Fruit fly (Drosophila melanogaster) whole organism, embryonic: ENCODE data around the gene Gr63a.

Experiments used
- CG10209 ChIP-seq: fragments of 200-800 bp; sonication (Bioruptor generic); optimal IDR thresholded peaks from 3 replicates; lab custom pipeline; 2017; ENCODE audit warnings: missing biosample characterization, mild to moderate bottlenecking, missing genetic modification characterization, missing genetic modification reagents
- CG1233 ChIP-seq: fragments of 200-800 bp; sonication (Bioruptor generic); optimal IDR thresholded peaks from 4 replicates; lab custom pipeline; 2018; ENCODE audit warnings: missing biosample characterization, mild to moderate bottlenecking, missing genetic modification characterization
- CG12391 ChIP-seq: fragments of 200-800 bp; sonication (Bioruptor generic); optimal IDR thresholded peaks from 3 replicates; lab custom pipeline; 2018; ENCODE audit warnings: missing biosample characterization, mild to moderate bottlenecking, missing genetic modification characterization, moderate library complexity
- CG12769 ChIP-seq: fragments of 200-800 bp; sonication (Bioruptor generic); optimal IDR thresholded peaks from 2 replicates; lab custom pipeline; 2019; ENCODE audit warnings: missing biosample characterization, mild to moderate bottlenecking, missing genetic modification characterization, moderate library complexity
- CG13287 ChIP-seq: fragments of 200-800 bp; sonication (Bioruptor generic); IDR thresholded peaks from 2 replicates; pipeline ENCODE4 v1.3.6; 2022; ENCODE audit warnings: missing biosample characterization, missing genetic modification characterization; ENCODE audit not compliant: partially characterized antibody
- CG15269 ChIP-seq: fragments of 200-800 bp; sonication (Bioruptor generic); optimal IDR thresholded peaks from 2 replicates; lab custom pipeline; 2018; ENCODE audit warnings: missing biosample characterization, mild to moderate bottlenecking, missing genetic modification characterization, moderate library complexity
- CG18476 ChIP-seq: fragments of 200-800 bp; sonication (Bioruptor generic); optimal IDR thresholded peaks from 2 replicates; lab custom pipeline; 2016; ENCODE audit warnings: missing biosample characterization, mild to moderate bottlenecking, missing genetic modification characterization
- CG2129 ChIP-seq: fragments of 200-800 bp; sonication (Bioruptor generic); IDR thresholded peaks from 2 replicates; pipeline ENCODE4 v1.3.6; 2022; ENCODE audit warnings: missing biosample characterization, missing genetic modification characterization; ENCODE audit not compliant: partially characterized antibody
- CG2678 ChIP-seq: fragments of 200-800 bp; sonication (Bioruptor generic); optimal IDR thresholded peaks from 3 replicates; lab custom pipeline; 2019; ENCODE audit warnings: missing biosample characterization, mild to moderate bottlenecking, missing genetic modification characterization, moderate library complexity
- CG31441 ChIP-seq: fragments of 200-800 bp; sonication (Bioruptor generic); IDR thresholded peaks from 2 replicates; pipeline ENCODE4 v1.3.6; 2022; ENCODE audit warnings: missing biosample characterization, missing genetic modification characterization
- CG32772 ChIP-seq: fragments of 200-800 bp; sonication (Bioruptor generic); IDR thresholded peaks from 2 replicates; pipeline ENCODE4 v1.3.6; 2022; ENCODE audit warnings: missing biosample characterization, missing genetic modification characterization
- CG34422 ChIP-seq: fragments of 200-800 bp; sonication (Bioruptor generic); IDR thresholded peaks from 3 replicates; pipeline ENCODE4 v1.3.6; 2022; ENCODE audit warnings: missing biosample characterization, missing genetic modification characterization
- CG3995 ChIP-seq: fragments of 200-800 bp; sonication (Bioruptor generic); optimal IDR thresholded peaks from 3 replicates; lab custom pipeline; 2016; ENCODE audit warnings: missing biosample characterization, missing genetic modification characterization
- CG4854 ChIP-seq: fragments of 200-800 bp; sonication (Bioruptor generic); optimal IDR thresholded peaks from 2 replicates; lab custom pipeline; 2016; ENCODE audit warnings: missing biosample characterization, missing genetic modification characterization, inconsistent platforms
- CG6683 ChIP-seq: fragments of 200-800 bp; sonication (Bioruptor generic); optimal IDR thresholded peaks from 2 replicates; lab custom pipeline; 2017; ENCODE audit warnings: missing biosample characterization, mild to moderate bottlenecking, missing genetic modification characterization, missing genetic modification reagents
- CG7372 ChIP-seq: fragments of 200-800 bp; sonication (Bioruptor generic); IDR thresholded peaks from 2 replicates; pipeline ENCODE4 v1.3.6; 2022; ENCODE audit warnings: missing biosample characterization, missing genetic modification characterization
- CG7556 ChIP-seq: fragments of 200-800 bp; sonication (Bioruptor generic); optimal IDR thresholded peaks from 2 replicates; lab custom pipeline; 2017; ENCODE audit warnings: missing biosample characterization, mild to moderate bottlenecking, missing genetic modification characterization
- CG8281 ChIP-seq: fragments of 200-800 bp; sonication (Bioruptor generic); optimal IDR thresholded peaks from 2 replicates; lab custom pipeline; 2018; ENCODE audit warnings: missing biosample characterization, mild to moderate bottlenecking, missing genetic modification characterization, moderate library complexity
- CG9727 ChIP-seq: fragments of 200-800 bp; sonication (Bioruptor generic); optimal IDR thresholded peaks from 3 replicates; lab custom pipeline; 2017; ENCODE audit warnings: missing biosample characterization, mild to moderate bottlenecking, missing genetic modification characterization
- D19A ChIP-seq: fragments of 200-800 bp; optimal IDR thresholded peaks from 3 replicates; lab custom pipeline; 2019; ENCODE audit warnings: missing biosample characterization, mild to moderate bottlenecking, missing genetic modification characterization, moderate library complexity
- Doc3 ChIP-seq: fragments of 200-800 bp; sonication (Bioruptor generic); IDR thresholded peaks from 3 replicates; pipeline ENCODE4 v1.3.6; 2022; ENCODE audit warnings: missing biosample characterization, missing genetic modification characterization; ENCODE audit not compliant: partially characterized antibody
- Drgx ChIP-seq: fragments of 200-800 bp; sonication (Bioruptor generic); IDR thresholded peaks from 2 replicates; pipeline ENCODE4 v1.3.6; 2022; ENCODE audit warnings: missing biosample characterization, missing genetic modification characterization
- ERR ChIP-seq: fragments of 200-800 bp; sonication (Bioruptor generic); optimal IDR thresholded peaks from 2 replicates; lab custom pipeline; 2016; ENCODE audit warnings: missing biosample characterization, missing genetic modification characterization
- Fer3 ChIP-seq: fragments of 200-800 bp; sonication (Bioruptor generic); optimal IDR thresholded peaks from 2 replicates; lab custom pipeline; 2018; ENCODE audit warnings: missing biosample characterization, mild to moderate bottlenecking, missing genetic modification characterization, moderate library complexity
- Hr78 ChIP-seq, 2 experiments: fragments of 200-800 bp in 1 of 2; fragments of >200 bp in 1 of 2; sonication (Bioruptor generic) in 1 of 2; optimal IDR thresholded peaks; 2 replicates each; lab custom pipeline; 2017 to 2019; ENCODE audit warnings: missing biosample characterization in 2 of 2, missing genetic modification characterization in 2 of 2, mild to moderate bottlenecking in 1 of 2, moderate library complexity in 1 of 2
- Mad ChIP-seq: fragments of 200-800 bp; sonication (Bioruptor generic); optimal IDR thresholded peaks from 2 replicates; lab custom pipeline; 2016; ENCODE audit warnings: missing biosample characterization, missing genetic modification characterization
- Med ChIP-seq: fragments of 200-800 bp; sonication (Bioruptor generic); peaks from one replicate; lab custom pipeline; 2016; ENCODE audit warnings: missing biosample characterization, missing genetic modification characterization, mild to moderate bottlenecking, inconsistent platforms, moderate library complexity
- Pdp1 ChIP-seq, 2 experiments: fragments of 200-800 bp; sonication (Bioruptor generic); optimal IDR thresholded peaks; 3 replicates each; lab custom pipeline; 2016; ENCODE audit warnings: missing biosample characterization in 2 of 2, missing genetic modification characterization in 2 of 2, mild to moderate bottlenecking in 1 of 2, moderate library complexity in 1 of 2
- Six4 ChIP-seq: fragments of 200-800 bp; sonication (Bioruptor generic); optimal IDR thresholded peaks from 2 replicates; lab custom pipeline; 2016; ENCODE audit warnings: missing biosample characterization, missing genetic modification characterization
- Trl ChIP-seq, 3 experiments: fragments of >200 bp in 2 of 3; fragments of 200-800 bp in 1 of 3; sonication (Bioruptor generic) in 1 of 3; optimal IDR thresholded peaks; 2 replicates in 1 of 3; 3 replicates in 2 of 3; lab custom pipeline; 2016 to 2017; ENCODE audit warnings: missing biosample characterization in 1 of 3, missing genetic modification characterization in 1 of 3
- bsh ChIP-seq, 2 experiments: fragments of 200-800 bp; sonication (Bioruptor generic); optimal IDR thresholded peaks; 2 replicates each; lab custom pipeline; 2017 to 2018; ENCODE audit warnings: mild to moderate bottlenecking in 2 of 2, missing biosample characterization in 2 of 2, missing genetic modification characterization in 2 of 2, moderate library complexity in 1 of 2
- danr ChIP-seq: fragments of 200-800 bp; sonication (Bioruptor generic); IDR thresholded peaks from 2 replicates; pipeline ENCODE4 v1.3.6; 2022; ENCODE audit warnings: missing biosample characterization, missing genetic modification characterization
- fd96Cb ChIP-seq: fragments of 200-800 bp; sonication (Bioruptor generic); optimal IDR thresholded peaks from 2 replicates; lab custom pipeline; 2018; ENCODE audit warnings: missing biosample characterization, mild to moderate bottlenecking, missing genetic modification characterization, moderate library complexity
- gfzf ChIP-seq: fragments of 200-800 bp; sonication (Bioruptor generic); optimal IDR thresholded peaks from 2 replicates; lab custom pipeline; 2016; ENCODE audit warnings: missing biosample characterization, mild to moderate bottlenecking, missing genetic modification characterization, moderate library complexity
- lola ChIP-seq, 3 experiments: fragments of >200 bp in 2 of 3; fragments of 200-800 bp in 1 of 3; sonication (Bioruptor generic) in 1 of 3; optimal IDR thresholded peaks; 2 replicates each; lab custom pipeline; 2017 to 2019; ENCODE audit warnings: missing biosample characterization in 3 of 3, missing genetic modification characterization in 3 of 3, mild to moderate bottlenecking in 1 of 3, moderate library complexity in 1 of 3
- nau ChIP-seq: fragments of 200-800 bp; sonication (Bioruptor generic); optimal IDR thresholded peaks from 3 replicates; lab custom pipeline; 2017; ENCODE audit warnings: missing biosample characterization, mild to moderate bottlenecking, missing genetic modification characterization, missing genetic modification reagents
- odd ChIP-seq: fragments of 200-800 bp; sonication (Bioruptor generic); optimal IDR thresholded peaks from 2 replicates; lab custom pipeline; 2017; ENCODE audit warnings: missing biosample characterization, mild to moderate bottlenecking, missing genetic modification characterization
- pb ChIP-seq: fragments of 200-800 bp; sonication (Bioruptor generic); optimal IDR thresholded peaks from 3 replicates; lab custom pipeline; 2016; ENCODE audit warnings: missing biosample characterization, missing genetic modification characterization
- prd ChIP-seq, 3 experiments: fragments of >200 bp in 2 of 3; fragments of 200-800 bp in 1 of 3; sonication (Bioruptor generic) in 1 of 3; optimal IDR thresholded peaks in 2 of 3; IDR thresholded peaks in 1 of 3; 2 replicates in 2 of 3; 3 replicates in 1 of 3; pipeline versions ENCODE4 v1.3.6 to Lab custom; 2017 to 2022; ENCODE audit warnings: missing biosample characterization in 1 of 3, missing genetic modification characterization in 1 of 3
- sens ChIP-seq: fragments of 200-800 bp; sonication (Bioruptor generic); peaks from one replicate; lab custom pipeline; 2016; ENCODE audit warnings: missing biosample characterization, missing genetic modification characterization
- slbo ChIP-seq: fragments of 200-800 bp; sonication (Bioruptor generic); IDR thresholded peaks from 2 replicates; pipeline ENCODE4 v1.3.6; 2022; ENCODE audit warnings: missing biosample characterization, missing genetic modification characterization
- slou ChIP-seq: fragments of 200-800 bp; sonication (Bioruptor generic); optimal IDR thresholded peaks from 3 replicates; lab custom pipeline; 2016; ENCODE audit warnings: missing biosample characterization, missing genetic modification characterization
- sob ChIP-seq: fragments of 200-800 bp; sonication (Bioruptor generic); IDR thresholded peaks from 2 replicates; pipeline ENCODE4 v1.3.6; 2022; ENCODE audit warnings: missing biosample characterization, missing genetic modification characterization
- sug ChIP-seq: fragments of 200-800 bp; optimal IDR thresholded peaks from 2 replicates; lab custom pipeline; 2019; ENCODE audit warnings: missing biosample characterization, mild to moderate bottlenecking, missing genetic modification characterization, moderate library complexity
- zfh1 ChIP-seq: fragments of 200-800 bp; sonication (Bioruptor generic); IDR thresholded peaks from 3 replicates; pipeline ENCODE4 v1.3.6; 2022; ENCODE audit warnings: missing biosample characterization, missing genetic modification characterization

Gr63a gene

DNA sequence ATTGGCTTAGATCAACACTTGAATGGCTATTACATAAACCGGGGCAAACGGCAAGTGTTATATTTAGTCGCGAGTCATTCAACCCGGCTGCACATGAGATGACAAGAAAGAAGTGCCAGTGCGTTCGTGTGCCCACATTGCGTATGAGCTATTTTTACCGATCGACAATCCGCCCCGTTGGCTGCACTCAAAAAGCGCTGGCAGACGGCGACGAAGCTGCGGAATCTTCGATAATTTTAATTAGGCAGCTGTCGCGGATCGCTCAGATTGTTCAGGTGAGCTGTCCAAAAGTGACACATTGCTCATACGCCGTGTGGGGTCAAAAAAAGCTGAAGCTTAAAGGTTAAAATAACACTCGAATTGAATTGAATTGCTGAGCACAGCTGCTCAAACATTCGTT, 37.7 kb upstream of the Gr63a start:
- TF ChIP-seq bsh (GFP tag; optimal IDR thresholded peaks at IDR 0.05; lab: Kevin White, UChicago), result no peak
- TF ChIP-seq CG9727 (GFP tag; lab: Kevin White, UChicago), result no peak
- no peak for TF ChIP-seq CG1233
- TF ChIP-seq Hr78 (GFP tag; optimal IDR thresholded peaks at IDR 0.05; lab: Kevin White, UChicago), result peak in 1 of 2 experiments; percentile 27
- peak; percentile 70 for TF ChIP-seq sens (GFP tag; lab: Kevin White, UChicago)
- peak in 1 of 2 experiments; percentile 58 for TF ChIP-seq Pdp1 (GFP tag; optimal IDR thresholded peaks at IDR 0.05; lab: Kevin White, UChicago)
- peak; percentile 82 for TF ChIP-seq nau (GFP tag; lab: Kevin White, UChicago)
- TF ChIP-seq prd (optimal IDR thresholded peaks at IDR 0.05; lab: Kevin White, UChicago), result no peak
- peak; percentile 15; the same call in 1 of the 3 replicates for TF ChIP-seq prd (GFP tag; IDR thresholded peaks at IDR 0.05; lab: Robert Waterston, UW)
- TF ChIP-seq CG7372 (GFP tag; lab: Robert Waterston, UW), result peak; percentile 77

DNA sequence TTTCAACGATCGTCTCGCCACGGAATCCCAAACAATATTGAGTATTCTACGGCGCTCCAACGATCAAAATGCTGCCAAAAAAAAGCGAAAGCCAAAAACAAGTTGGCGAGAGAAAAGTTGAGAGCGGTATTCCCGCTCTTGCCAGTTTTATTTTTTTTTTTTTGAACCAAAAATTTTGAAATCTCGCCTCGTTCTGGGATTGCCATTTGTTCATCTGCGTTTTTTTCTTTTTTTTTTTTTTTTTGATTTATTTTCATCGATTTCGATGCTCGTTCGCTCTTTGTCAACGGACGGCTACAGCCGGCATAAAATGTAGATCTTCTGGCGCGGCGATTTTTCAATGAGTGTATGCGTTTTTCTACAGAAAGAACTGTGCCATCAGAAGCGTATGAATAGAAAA, 37.2 kb upstream of the Gr63a start:
- 0 out of 2 replicates have a peak, but pooled peaks have one; percentile 12 for TF ChIP-seq slbo (GFP tag; lab: Robert Waterston, UW)
- peak; percentile 79 for TF ChIP-seq Drgx (GFP tag; lab: Robert Waterston, UW)
- TF ChIP-seq pb (GFP tag; lab: Kevin White, UChicago), result no peak
- no peak for TF ChIP-seq gfzf (GFP tag; lab: Kevin White, UChicago)
- no peak for TF ChIP-seq Mad (GFP tag; lab: Kevin White, UChicago)
- TF ChIP-seq CG32772 (GFP tag; lab: Robert Waterston, UW), result 0 out of 2 replicates have a peak, but pooled peaks have one; percentile 24
- no peak for TF ChIP-seq CG4854 (GFP tag; lab: Kevin White, UChicago)
- TF ChIP-seq CG12391 (tag; lab: Kevin White, UChicago), result no peak
- peak; percentile 47 for TF ChIP-seq Med (GFP tag; lab: Kevin White, UChicago)
- no peak for TF ChIP-seq CG31441
- peak in 1 of 2 experiments; percentile 31 for TF ChIP-seq Trl (optimal IDR thresholded peaks at IDR 0.05; lab: Kevin White, UChicago)
- no peak for TF ChIP-seq Trl (GFP tag; optimal IDR thresholded peaks at IDR 0.05; lab: Kevin White, UChicago)
- TF ChIP-seq lola (GFP tag; optimal IDR thresholded peaks at IDR 0.05; lab: Kevin White, UChicago), result no peak
- no peak for TF ChIP-seq danr (GFP tag; lab: Robert Waterston, UW)
- no peak for TF ChIP-seq zfh1 (GFP tag; lab: Robert Waterston, UW)

dm6 chr3L:3932742-3933289, 36.4 kb upstream of the Gr63a start:
- TF ChIP-seq CG3995, result no peak
- TF ChIP-seq odd (GFP tag; lab: Kevin White, UChicago), result peak; percentile 23
- no peak for TF ChIP-seq CG8281
- no peak for TF ChIP-seq ERR
- no peak for TF ChIP-seq Six4 (GFP tag; lab: Kevin White, UChicago)
- TF ChIP-seq CG15269 (tag; lab: Kevin White, UChicago), result peak; percentile 60
- peak; percentile 71 for TF ChIP-seq Fer3
- TF ChIP-seq CG34422, result no peak
- TF ChIP-seq sug (tag; lab: Kevin White, UChicago), result peak; percentile 19
- TF ChIP-seq CG7556 (GFP tag; lab: Kevin White, UChicago), result peak; percentile 38
- no peak for TF ChIP-seq CG13287 (GFP tag; lab: Robert Waterston, UW)
- TF ChIP-seq CG10209, result peak; percentile 45
- peak; percentile 36; the same call in 1 of the 2 replicates for TF ChIP-seq sob (GFP tag; lab: Robert Waterston, UW)
- TF ChIP-seq slou, result no peak
- TF ChIP-seq CG18476 (GFP tag; lab: Kevin White, UChicago), result peak; percentile 47
- no peak for TF ChIP-seq fd96Cb (tag; lab: Kevin White, UChicago)
- TF ChIP-seq CG12769, result peak; percentile 47
- TF ChIP-seq CG2129, result no peak
- no peak for TF ChIP-seq D19A (tag; lab: Kevin White, UChicago)
- TF ChIP-seq Doc3 (GFP tag; lab: Robert Waterston, UW), result no peak
- peak; percentile 64 for TF ChIP-seq CG2678 (tag; lab: Kevin White, UChicago)
- peak; percentile 3 for TF ChIP-seq CG6683 (GFP tag; lab: Kevin White, UChicago)
